Worm (Caenorhabditis elegans) whole organism, young adult: ENCODE results near the gene pgp-6.

Experiments
- B0261.1 ChIP-seq: sonication (generic microtip); optimal IDR thresholded peaks from 2 replicates; lab custom pipeline; 2016; ENCODE audit warnings: mild to moderate bottlenecking, missing genetic modification characterization, moderate library complexity, missing compliant biosample characterization
- B0336.3 ChIP-seq: fragments of 200-800 bp; sonication (Bioruptor generic); IDR thresholded peaks from 2 replicates; pipeline ENCODE4 v1.3.6; 2022; ENCODE audit warnings: missing genetic modification characterization, missing compliant biosample characterization
- C17E4.6 ChIP-seq: fragments of 200-800 bp; sonication (Bioruptor generic); IDR thresholded peaks from 2 replicates; pipeline ENCODE4 v1.3.6; 2022; ENCODE audit warnings: missing genetic modification reagents, missing genetic modification characterization, missing compliant biosample characterization
- F22D6.2 ChIP-seq: sonication (generic microtip); optimal IDR thresholded peaks from 2 replicates; lab custom pipeline; 2016; ENCODE audit warnings: mild to moderate bottlenecking, missing genetic modification characterization, missing compliant biosample characterization
- F23B12.7 ChIP-seq: sonication (generic microtip); optimal IDR thresholded peaks from 2 replicates; lab custom pipeline; 2017; ENCODE audit warnings: missing genetic modification characterization, mild to moderate bottlenecking, missing compliant biosample characterization, antibody characterized with exemption, moderate library complexity; ENCODE audit not compliant: insufficient read depth
- F55B11.4 ChIP-seq: sonication (generic microtip); optimal IDR thresholded peaks from 2 replicates; lab custom pipeline; 2016; ENCODE audit warnings: missing compliant biosample characterization, missing genetic modification characterization, borderline replicate concordance; ENCODE audit not compliant: insufficient read depth
- Y53G8AR.9 ChIP-seq: fragments of 200-800 bp; sonication (Bioruptor generic); conservative IDR thresholded peaks from 2 replicates; pipeline ENCODE4 v1.3.6; 2022; ENCODE audit warnings: missing genetic modification reagents, missing genetic modification characterization, missing compliant biosample characterization
- Y56A3A.18 ChIP-seq: fragments of 200-800 bp; sonication (Bioruptor generic); IDR thresholded peaks from 2 replicates; pipeline ENCODE4 v1.3.6; 2022; ENCODE audit warnings: missing genetic modification reagents, missing genetic modification characterization, missing compliant biosample characterization
- ama-1 ChIP-seq, 3 experiments: fragments of 150-350 bp in 1 of 3; sonication (generic microtip) in 2 of 3; optimal IDR thresholded peaks; 2 replicates each; lab custom pipeline; 2014 to 2018; ENCODE audit warnings: missing biosample characterization in 2 of 3, missing genetic modification characterization in 2 of 3, missing genetic modification reagents in 2 of 3
- aptf-3 ChIP-seq: fragments of 200-800 bp; sonication (Bioruptor generic); IDR thresholded peaks from 2 replicates; pipeline ENCODE4 v1.3.6; 2022; ENCODE audit warnings: missing genetic modification characterization, missing compliant biosample characterization
- athp-1 ChIP-seq: sonication (generic microtip); optimal IDR thresholded peaks from 2 replicates; lab custom pipeline; 2017; ENCODE audit warnings: mild to moderate bottlenecking, missing genetic modification characterization, missing compliant biosample characterization
- bed-1 ChIP-seq: fragments of 200-800 bp; sonication (Bioruptor generic); IDR thresholded peaks from 2 replicates; pipeline ENCODE4 v1.3.6; 2022; ENCODE audit warnings: missing genetic modification reagents, missing genetic modification characterization, missing compliant biosample characterization
- ccch-3 ChIP-seq: fragments of 200-800 bp; sonication (Bioruptor generic); optimal IDR thresholded peaks from 2 replicates; lab custom pipeline; 2018; ENCODE audit warnings: mild to moderate bottlenecking, missing genetic modification characterization, missing compliant biosample characterization
- cebp-1 ChIP-seq, 2 experiments: fragments of 200-800 bp in 1 of 2; sonication (Bioruptor generic) in 1 of 2; sonication (generic microtip) in 1 of 2; IDR thresholded peaks in 1 of 2; optimal IDR thresholded peaks in 1 of 2; 2 replicates each; pipeline versions ENCODE4 v1.3.6 to Lab custom; 2017 to 2022; ENCODE audit warnings: missing compliant biosample characterization in 2 of 2, missing genetic modification characterization in 2 of 2, mild to moderate bottlenecking in 1 of 2, missing genetic modification reagents in 1 of 2, moderate library complexity in 1 of 2
- ceh-100 ChIP-seq: fragments of 200-800 bp; sonication (Bioruptor generic); IDR thresholded peaks from 2 replicates; pipeline ENCODE4 v1.3.6; 2022; ENCODE audit warnings: missing genetic modification reagents, missing genetic modification characterization, missing compliant biosample characterization
- ceh-79 ChIP-seq: sonication (generic microtip); optimal IDR thresholded peaks from 2 replicates; lab custom pipeline; 2017; ENCODE audit warnings: mild to moderate bottlenecking, missing genetic modification characterization, missing compliant biosample characterization
- chd-7 ChIP-seq: sonication (generic microtip); optimal IDR thresholded peaks from 2 replicates; lab custom pipeline; 2016; ENCODE audit warnings: mild to moderate bottlenecking, missing genetic modification characterization, moderate library complexity, missing compliant biosample characterization
- die-1 ChIP-seq: sonication (generic microtip); optimal IDR thresholded peaks from 2 replicates; lab custom pipeline; 2016; ENCODE audit warnings: missing genotype, mild to moderate bottlenecking, missing genetic modification characterization, missing compliant biosample characterization
- efl-1 ChIP-seq: fragments of 150-350 bp; optimal IDR thresholded peaks from 2 replicates; lab custom pipeline; 2014; ENCODE audit warnings: missing biosample characterization, missing genetic modification reagents, missing genetic modification characterization
- egrh-3 ChIP-seq: fragments of 200-800 bp; sonication (Bioruptor generic); IDR thresholded peaks from 2 replicates; pipeline ENCODE4 v1.3.6; 2022; ENCODE audit warnings: missing genetic modification reagents, missing genetic modification characterization, missing compliant biosample characterization
- hlh-12 ChIP-seq: sonication (generic microtip); optimal IDR thresholded peaks from 2 replicates; lab custom pipeline; 2016; ENCODE audit warnings: missing genetic modification characterization, missing compliant biosample characterization
- lag-1 ChIP-seq: fragments of 200-800 bp; sonication (Bioruptor generic); IDR thresholded peaks from 2 replicates; pipeline ENCODE4 v1.3.6; 2022; ENCODE audit warnings: missing genetic modification reagents, missing genetic modification characterization, missing compliant biosample characterization
- lir-1 ChIP-seq: fragments of 200-800 bp; sonication (Bioruptor generic); conservative IDR thresholded peaks from 2 replicates; pipeline ENCODE4 v1.3.6; 2022; ENCODE audit warnings: missing genetic modification reagents, missing genetic modification characterization, missing compliant biosample characterization
- mcd-1 ChIP-seq: fragments of 200-800 bp; sonication (Bioruptor generic); IDR thresholded peaks from 2 replicates; pipeline ENCODE4 v1.3.6; 2022; ENCODE audit warnings: missing genetic modification reagents, missing genetic modification characterization, missing compliant biosample characterization
- mel-28 ChIP-seq: sonication (generic microtip); optimal IDR thresholded peaks from 2 replicates; lab custom pipeline; 2016; ENCODE audit warnings: borderline replicate concordance, mild to moderate bottlenecking, missing genetic modification characterization, missing compliant biosample characterization
- mes-4 ChIP-seq: sonication (generic microtip); optimal IDR thresholded peaks from 2 replicates; lab custom pipeline; 2016; ENCODE audit warnings: missing genotype, missing genetic modification characterization, missing compliant biosample characterization
- nhr-120 ChIP-seq: fragments of 200-800 bp; sonication (Bioruptor generic); IDR thresholded peaks from 2 replicates; pipeline ENCODE4 v1.3.6; 2022; ENCODE audit warnings: missing genetic modification characterization, missing compliant biosample characterization
- nhr-179 ChIP-seq: sonication (generic microtip); optimal IDR thresholded peaks from 2 replicates; lab custom pipeline; 2016; ENCODE audit warnings: mild to moderate bottlenecking, missing genetic modification characterization, missing compliant biosample characterization
- nhr-27 ChIP-seq: fragments of 200-800 bp; sonication (Bioruptor generic); optimal IDR thresholded peaks from 2 replicates; lab custom pipeline; 2018; ENCODE audit warnings: mild to moderate bottlenecking, missing genetic modification characterization, moderate library complexity, missing compliant biosample characterization
- sdz-38 ChIP-seq: sonication (generic microtip); optimal IDR thresholded peaks from 2 replicates; lab custom pipeline; 2016; ENCODE audit warnings: missing genotype, missing genetic modification characterization, missing compliant biosample characterization
- tlf-1 ChIP-seq: fragments of 200-800 bp; sonication (Bioruptor generic); optimal IDR thresholded peaks from 2 replicates; lab custom pipeline; 2018; ENCODE audit warnings: mild to moderate bottlenecking, missing genetic modification characterization, missing compliant biosample characterization
- unc-130 ChIP-seq: sonication (generic microtip); optimal IDR thresholded peaks from 2 replicates; lab custom pipeline; 2016; ENCODE audit warnings: missing genetic modification reagents, missing genetic modification characterization, missing compliant biosample characterization
- xnd-1 ChIP-seq: sonication (generic microtip); optimal IDR thresholded peaks from 2 replicates; lab custom pipeline; 2016; ENCODE audit warnings: missing genotype, missing genetic modification reagents, missing genetic modification characterization, missing compliant biosample characterization

pgp-6 gene

ce11 chrX:10837609-10838008 is 39.6 kb downstream of the pgp-6 start:
- no peak for TF ChIP-seq xnd-1 (tag; lab: Kevin White, UChicago)
- no peak for TF ChIP-seq lir-1
- TF ChIP-seq ccch-3, result no peak
- no peak for TF ChIP-seq tlf-1 (GFP tag; lab: Kevin White, UChicago)
- no peak for TF ChIP-seq lag-1 (GFP tag; lab: Robert Waterston, UW)
- no peak for TF ChIP-seq egrh-3 (GFP tag; lab: Robert Waterston, UW)
- no peak for TF ChIP-seq B0261.1
- TF ChIP-seq aptf-3 (GFP tag; lab: Robert Waterston, UW), result no peak
- no peak for TF ChIP-seq cebp-1 (GFP tag; IDR thresholded peaks at IDR 0.05; lab: Robert Waterston, UW)
- no peak for TF ChIP-seq cebp-1 (tag; optimal IDR thresholded peaks at IDR 0.05; lab: Kevin White, UChicago)
- no peak for TF ChIP-seq mel-28 (tag; lab: Kevin White, UChicago)
- TF ChIP-seq F23B12.7 (tag; lab: Kevin White, UChicago), result no peak
- TF ChIP-seq sdz-38 (tag; lab: Kevin White, UChicago), result no peak
- TF ChIP-seq efl-1 (GFP tag; lab: Kevin White, UChicago), result no peak
- TF ChIP-seq mes-4 (tag; lab: Kevin White, UChicago), result no peak
- TF ChIP-seq unc-130 (GFP tag; lab: Kevin White, UChicago), result no peak
- no peak for TF ChIP-seq ceh-100 (GFP tag; lab: Robert Waterston, UW)
- TF ChIP-seq nhr-27 (tag; lab: Kevin White, UChicago), result no peak
- no peak for TF ChIP-seq mcd-1
- TF ChIP-seq bed-1 (GFP tag; lab: Robert Waterston, UW), result no peak
- TF ChIP-seq, all 124 proteins: peak for 0

- no peak for TF ChIP-seq B0336.3 (GFP tag; lab: Robert Waterston, UW)
- no peak for TF ChIP-seq chd-7 (tag; lab: Kevin White, UChicago)
- no peak for TF ChIP-seq athp-1
- TF ChIP-seq cebp-1 (GFP tag; IDR thresholded peaks at IDR 0.05; lab: Robert Waterston, UW), result no peak
- TF ChIP-seq cebp-1 (tag; optimal IDR thresholded peaks at IDR 0.05; lab: Kevin White, UChicago), result no peak
- no peak for TF ChIP-seq ceh-79
- no peak for TF ChIP-seq F55B11.4 (tag; lab: Kevin White, UChicago)
- TF ChIP-seq hlh-12 (tag; lab: Kevin White, UChicago), result no peak
- TF ChIP-seq F22D6.2, result no peak
- no peak for TF ChIP-seq nhr-120 (GFP tag; lab: Robert Waterston, UW)
- TF ChIP-seq ccch-3, result no peak
- TF ChIP-seq efl-1 (GFP tag; lab: Kevin White, UChicago), result no peak
- no peak for TF ChIP-seq ama-1 (optimal IDR thresholded peaks at IDR 0.05; lab: Kevin White, UChicago)
- TF ChIP-seq ama-1 (GFP tag; optimal IDR thresholded peaks at IDR 0.05; lab: Kevin White, UChicago), result no peak
- TF ChIP-seq C17E4.6 (GFP tag; lab: Robert Waterston, UW), result no peak
- TF ChIP-seq die-1 (tag; lab: Kevin White, UChicago), result no peak
- no peak for TF ChIP-seq Y56A3A.18 (GFP tag; lab: Robert Waterston, UW)
- no peak for TF ChIP-seq Y53G8AR.9 (GFP tag; lab: Robert Waterston, UW)
- TF ChIP-seq nhr-179 (tag; lab: Kevin White, UChicago), result no peak
These were observed 42.7 kb downstream of the pgp-6 start for ce11 chrX:10834568-10834967.
